Worm (Caenorhabditis elegans): ENCODE results near the gene F54C9.14.

DNA sequence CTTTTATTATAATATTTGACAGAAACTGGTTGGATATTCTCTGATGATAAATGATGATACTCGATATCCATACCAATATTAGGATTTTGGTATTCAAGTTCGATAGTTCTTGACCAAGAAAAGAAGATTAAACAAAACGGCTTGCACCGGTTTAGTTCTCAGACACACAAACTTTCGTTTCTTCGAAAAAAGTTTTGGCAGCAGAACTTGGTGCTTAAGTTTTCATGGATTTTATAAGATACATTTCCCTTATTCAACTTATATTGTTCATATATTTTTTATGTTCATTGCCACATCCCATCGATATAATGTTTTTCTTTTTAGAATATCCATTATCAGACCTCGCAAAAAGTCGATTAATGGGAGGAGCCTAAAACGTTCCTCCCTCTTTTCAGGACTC, 28.6 kb downstream of the F54C9.14 start, which contains the start of gene aptf-4:
- TF ChIP-seq tab-1 (GFP tag; IDR thresholded peaks at IDR 0.05), result no peak
- TF ChIP-seq flt-1 (GFP tag; IDR thresholded peaks at IDR 0.05), result no peak
- no peak for TF ChIP-seq ztf-23 (GFP tag; IDR thresholded peaks at IDR 0.05)
- no peak for TF ChIP-seq cog-1 (tag; optimal IDR thresholded peaks at IDR 0.05)

Data from whole organism, midembryonic.